Fruit fly (Drosophila melanogaster): ENCODE measurements around the gene CG1544.

Gene CG1544

DNA sequence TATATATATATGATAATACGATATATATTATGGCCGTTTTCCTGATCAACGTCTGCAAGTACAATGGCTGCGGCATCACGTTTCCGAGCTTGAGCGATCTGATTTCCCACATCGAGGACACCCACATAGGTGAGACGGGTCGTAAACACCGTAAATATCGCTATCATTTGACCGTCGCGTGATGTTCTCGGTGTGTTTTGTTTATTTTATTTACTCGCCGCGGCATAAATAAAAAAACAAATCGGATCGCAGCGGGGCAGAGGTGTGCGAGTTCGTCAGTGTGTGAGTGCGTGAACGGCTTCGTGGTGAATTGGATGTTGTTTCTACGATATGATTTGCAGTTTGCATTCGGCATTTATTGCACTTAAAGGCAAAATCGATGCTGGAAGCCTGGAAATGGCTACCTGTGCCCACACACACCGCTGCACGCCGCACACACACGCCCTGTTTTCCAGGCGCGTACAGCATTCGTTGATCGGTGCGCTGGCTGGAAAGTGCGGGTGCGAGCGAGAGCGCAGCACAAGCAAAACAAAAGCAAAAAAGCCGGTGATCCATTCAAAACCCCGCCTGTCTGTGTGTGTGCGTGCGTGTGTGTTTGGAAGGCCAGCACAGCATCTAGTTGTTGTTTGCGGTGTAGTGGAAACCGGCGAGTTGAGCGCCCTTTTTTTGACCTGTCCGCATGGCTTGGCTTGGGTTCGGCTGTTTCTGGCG lies 24.8 kb downstream of the CG1544 start (continued):
- TF ChIP-seq CG8359 (GFP tag; optimal IDR thresholded peaks at IDR 0.05; ENCODE audit: borderline replicate concordance), result no peak
- no peak for TF ChIP-seq Max (GFP tag; optimal IDR thresholded peaks at IDR 0.05)
- no peak for TF ChIP-seq Dek (tag; optimal IDR thresholded peaks at IDR 0.05)
- no peak for TF ChIP-seq CG10147 (GFP tag; optimal IDR thresholded peaks at IDR 0.05)
- no peak for TF ChIP-seq Bdp1 (GFP tag; optimal IDR thresholded peaks at IDR 0.05)
- TF ChIP-seq tap (tag; optimal IDR thresholded peaks at IDR 0.05), result no peak
- TF ChIP-seq CkIIα-i1 (GFP tag; IDR thresholded peaks at IDR 0.05), result no peak
- peak; percentile 14 for TF ChIP-seq Vsx1 (GFP tag; optimal IDR thresholded peaks at IDR 0.05)
- TF ChIP-seq CTCF (GFP tag; optimal IDR thresholded peaks at IDR 0.05), result no peak
- no peak for TF ChIP-seq CrebB (tag; optimal IDR thresholded peaks at IDR 0.05)
- no peak for TF ChIP-seq HLHmδ (GFP tag; optimal IDR thresholded peaks at IDR 0.05)
- TF ChIP-seq CG10543 (GFP tag; optimal IDR thresholded peaks at IDR 0.05), result peak; percentile 63
- no peak for TF ChIP-seq ham (GFP tag; IDR thresholded peaks at IDR 0.05)
- TF ChIP-seq Meics (GFP tag; optimal IDR thresholded peaks at IDR 0.05), result no peak
- peak; percentile 91 for TF ChIP-seq nom (GFP tag; optimal IDR thresholded peaks at IDR 0.05)
- no peak for TF ChIP-seq CG3847 (GFP tag; IDR thresholded peaks at IDR 0.05)
- peak; percentile 32 for TF ChIP-seq Nf-YB (GFP tag; optimal IDR thresholded peaks at IDR 0.05)
- TF ChIP-seq CG12071 (GFP tag; optimal IDR thresholded peaks at IDR 0.05), result no peak
- peak; percentile 77 for TF ChIP-seq sens (GFP tag)

dm6 chr3R:31222125-31222889 lies 25.6 kb downstream of the CG1544 start:
- peak; percentile 80 for TF ChIP-seq ATbp (GFP tag; optimal IDR thresholded peaks at IDR 0.05)
- TF ChIP-seq mam (GFP tag; optimal IDR thresholded peaks at IDR 0.05), result peak; percentile 90
- TF ChIP-seq zfh1 (GFP tag; IDR thresholded peaks at IDR 0.05), result no peak
- TF ChIP-seq CG7987 (GFP tag; optimal IDR thresholded peaks at IDR 0.05), result no peak
- no peak for TF ChIP-seq CG13894 (tag; optimal IDR thresholded peaks at IDR 0.05)
- peak in 1 of 2 experiments; percentile 40 for TF ChIP-seq insv (GFP tag; optimal IDR thresholded peaks at IDR 0.05)
- no peak for TF ChIP-seq CG2129 (GFP tag; IDR thresholded peaks at IDR 0.05; ENCODE audit: partially characterized antibody)
- peak; percentile 86 for TF ChIP-seq pb (GFP tag; optimal IDR thresholded peaks at IDR 0.05)
- TF ChIP-seq inv (GFP tag; IDR thresholded peaks at IDR 0.05; ENCODE audit: partially characterized antibody), result no peak
- no peak for TF ChIP-seq CG42726 (GFP tag; IDR thresholded peaks at IDR 0.05; ENCODE audit: partially characterized antibody)
- no peak for TF ChIP-seq aop (GFP tag; IDR thresholded peaks at IDR 0.05)
- TF ChIP-seq PHDP (tag; optimal IDR thresholded peaks at IDR 0.05), result peak; percentile 88
- TF ChIP-seq CG13775 (GFP tag; optimal IDR thresholded peaks at IDR 0.05), result peak; percentile 83
- TF ChIP-seq ash1 (GFP tag; optimal IDR thresholded peaks at IDR 0.05), result peak; percentile 14
- peak; percentile 89 for TF ChIP-seq caup (GFP tag; optimal IDR thresholded peaks at IDR 0.05; ENCODE audit: severe bottlenecking)
- TF ChIP-seq gem (tag; optimal IDR thresholded peaks at IDR 0.05), result peak; percentile 93
- peak; percentile 64 for TF ChIP-seq CG8359 (GFP tag; optimal IDR thresholded peaks at IDR 0.05; ENCODE audit: borderline replicate concordance)
- TF ChIP-seq CG9609 (GFP tag; optimal IDR thresholded peaks at IDR 0.05), result peak; percentile 87
- TF ChIP-seq CG6272 (GFP tag; IDR thresholded peaks at IDR 0.05), result peak; percentile 53
- TF ChIP-seq hbn (GFP tag; IDR thresholded peaks at IDR 0.05; ENCODE audit: partially characterized antibody), result no peak
- TF ChIP-seq CG1529 (GFP tag; optimal IDR thresholded peaks at IDR 0.05), result peak; percentile 68
- peak; percentile 77 for TF ChIP-seq CG12744 (GFP tag; optimal IDR thresholded peaks at IDR 0.05)
- TF ChIP-seq CG16813 (GFP tag; IDR thresholded peaks at IDR 0.05; ENCODE audit: partially characterized antibody), result no peak
- peak; percentile 72 for TF ChIP-seq Nf-YC (tag; optimal IDR thresholded peaks at IDR 0.05)
- TF ChIP-seq Chrac-16 (GFP tag; optimal IDR thresholded peaks at IDR 0.05), result peak; percentile 82
- TF ChIP-seq E2f1 (GFP tag; IDR thresholded peaks at IDR 0.05), result no peak
- TF ChIP-seq CG17385 (GFP tag; optimal IDR thresholded peaks at IDR 0.05), result peak; percentile 78
- peak; percentile 87 for TF ChIP-seq fu2 (GFP tag; optimal IDR thresholded peaks at IDR 0.05)
- peak; percentile 58; the same call in 3 of the 4 replicates for TF ChIP-seq Gug (GFP tag; IDR thresholded peaks at IDR 0.05)
